Worm (Caenorhabditis elegans): ENCODE measurements around the gene srx-86.
A peak's percentile ranks its signal among the peaks of the same experiment; 100 is the strongest.

srx-86 gene

DNA sequence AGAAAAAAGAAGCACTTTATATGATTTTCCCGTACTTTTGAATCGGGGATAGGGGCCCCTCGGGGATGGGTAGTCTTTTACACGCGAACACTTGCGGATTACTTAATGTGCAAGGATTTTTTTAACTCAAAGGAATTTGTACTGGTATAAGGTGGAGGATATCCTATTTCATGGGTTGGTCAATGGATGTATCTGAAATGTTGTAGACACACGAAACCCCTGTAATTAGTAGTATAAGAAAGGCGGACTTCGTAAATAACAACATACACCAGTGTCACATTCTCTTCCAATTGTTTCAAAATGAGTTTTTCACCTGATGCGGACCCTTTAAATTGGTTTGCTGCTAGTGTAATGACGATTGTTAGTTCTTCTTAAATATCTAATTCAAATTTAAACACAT, 30.7 kb downstream of the srx-86 start, which contains the start of gene srx-80:
Gene srx-80 (plus strand): TSS at position 301 of the 400 bp plus-strand sequence.
- no peak for TF ChIP-seq cog-1 (tag; optimal IDR thresholded peaks at IDR 0.05)
- no peak for TF ChIP-seq ref-1 (GFP tag; conservative IDR thresholded peaks at IDR 0.05)
- no peak for TF ChIP-seq klf-2 (GFP tag; conservative IDR thresholded peaks at IDR 0.05)
- TF ChIP-seq T22C8.4 (GFP tag; IDR thresholded peaks at IDR 0.05), result no peak
- TF ChIP-seq flt-1 (GFP tag; IDR thresholded peaks at IDR 0.05), result no peak
- no peak for TF ChIP-seq ztf-23 (GFP tag; IDR thresholded peaks at IDR 0.05)
- no peak for TF ChIP-seq med-1 (GFP tag; optimal IDR thresholded peaks at IDR 0.05; ENCODE audit: insufficient read depth)
- TF ChIP-seq tab-1 (GFP tag; IDR thresholded peaks at IDR 0.05), result no peak
- no peak for TF ChIP-seq ztf-29 (GFP tag; IDR thresholded peaks at IDR 0.05)

DNA sequence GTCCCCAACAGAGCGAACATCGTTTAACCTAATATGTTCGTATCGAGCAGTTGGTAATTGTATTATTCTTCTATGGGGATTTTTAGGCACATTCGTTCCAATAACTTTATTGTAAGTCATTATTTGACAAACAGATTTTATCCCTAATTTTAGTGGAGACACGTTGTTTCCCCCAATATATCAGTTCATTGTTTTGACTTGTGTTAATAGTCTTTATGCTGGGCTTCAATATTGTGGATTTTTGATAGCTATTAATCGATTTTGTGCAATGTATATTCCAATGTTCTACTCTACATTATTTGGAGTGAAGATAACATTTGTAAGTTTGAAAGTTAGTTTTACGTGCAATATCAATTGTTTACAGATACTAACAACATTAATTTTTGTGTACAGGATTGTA, 31.1 kb downstream of the srx-86 start:
- TF ChIP-seq cog-1 (tag; optimal IDR thresholded peaks at IDR 0.05) (no peak), flt-1 (GFP tag; IDR thresholded peaks at IDR 0.05) (no peak), T22C8.4 (GFP tag; IDR thresholded peaks at IDR 0.05) (no peak), tab-1 (GFP tag; IDR thresholded peaks at IDR 0.05) (no peak), med-1 (GFP tag; optimal IDR thresholded peaks at IDR 0.05; ENCODE audit: insufficient read depth) (no peak), ref-1 (GFP tag; conservative IDR thresholded peaks at IDR 0.05) (no peak), ztf-23 (GFP tag; IDR thresholded peaks at IDR 0.05) (no peak), ztf-29 (GFP tag; IDR thresholded peaks at IDR 0.05) (no peak), klf-2 (GFP tag; conservative IDR thresholded peaks at IDR 0.05) (no peak)

DNA sequence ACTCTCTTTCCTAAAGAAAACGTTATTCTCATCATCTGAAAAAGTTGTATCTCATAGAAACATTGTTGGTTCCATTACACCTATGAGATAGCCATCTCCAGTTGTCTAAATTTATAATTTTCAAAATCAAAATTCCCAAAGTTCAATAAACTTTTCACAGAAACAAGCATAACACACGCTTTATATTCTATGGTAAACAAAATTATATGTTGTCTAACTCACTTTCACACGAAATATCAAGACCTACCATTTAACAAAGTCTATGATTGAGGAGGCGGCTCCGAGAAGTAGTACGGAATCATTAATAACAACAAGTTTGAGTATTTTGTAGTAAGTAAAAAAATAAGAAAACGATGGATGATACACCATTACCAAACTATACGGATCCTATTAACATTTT, 36.1 kb downstream of the srx-86 start, which contains the start of gene srx-84:
Gene srx-84 (plus strand): TSS at position 301 of the 400 bp plus-strand sequence.
- no peak for TF ChIP-seq med-1 (GFP tag; optimal IDR thresholded peaks at IDR 0.05; ENCODE audit: insufficient read depth)
- no peak for TF ChIP-seq cog-1 (tag; optimal IDR thresholded peaks at IDR 0.05)
- TF ChIP-seq ref-1 (GFP tag; conservative IDR thresholded peaks at IDR 0.05), result no peak
- no peak for TF ChIP-seq T22C8.4 (GFP tag; IDR thresholded peaks at IDR 0.05)
- TF ChIP-seq ztf-29 (GFP tag; IDR thresholded peaks at IDR 0.05), result no peak
- no peak for TF ChIP-seq klf-2 (GFP tag; conservative IDR thresholded peaks at IDR 0.05)
- TF ChIP-seq tab-1 (GFP tag; IDR thresholded peaks at IDR 0.05), result no peak
- TF ChIP-seq flt-1 (GFP tag; IDR thresholded peaks at IDR 0.05), result no peak
- no peak for TF ChIP-seq ztf-23 (GFP tag; IDR thresholded peaks at IDR 0.05)

DNA sequence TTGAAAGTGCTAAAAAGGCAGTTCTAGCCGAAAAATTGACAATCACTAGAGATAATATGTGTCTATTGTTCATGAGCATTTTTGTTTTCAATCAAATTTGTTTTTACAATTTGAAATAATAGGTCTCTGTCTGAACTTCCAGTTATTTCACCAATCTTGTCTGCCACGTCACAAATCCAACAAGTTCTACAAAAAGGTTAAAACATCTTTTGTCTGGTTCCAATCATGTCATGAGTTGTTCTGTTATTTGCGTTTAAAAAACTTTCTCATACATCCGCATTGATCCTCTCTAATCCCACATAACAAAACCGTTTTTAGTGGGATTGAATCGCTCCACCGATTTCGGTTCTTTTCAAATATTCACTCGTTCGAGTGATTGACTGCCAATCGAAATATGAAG, 38.1 kb downstream of the srx-86 start, which contains the start of gene F35B12.9:
Gene F35B12.9 (plus strand): TSS at position 372 of the 400 bp plus-strand sequence.
- no peak for TF ChIP-seq ref-1 (GFP tag; conservative IDR thresholded peaks at IDR 0.05)
- TF ChIP-seq T22C8.4 (GFP tag; IDR thresholded peaks at IDR 0.05), result no peak

DNA sequence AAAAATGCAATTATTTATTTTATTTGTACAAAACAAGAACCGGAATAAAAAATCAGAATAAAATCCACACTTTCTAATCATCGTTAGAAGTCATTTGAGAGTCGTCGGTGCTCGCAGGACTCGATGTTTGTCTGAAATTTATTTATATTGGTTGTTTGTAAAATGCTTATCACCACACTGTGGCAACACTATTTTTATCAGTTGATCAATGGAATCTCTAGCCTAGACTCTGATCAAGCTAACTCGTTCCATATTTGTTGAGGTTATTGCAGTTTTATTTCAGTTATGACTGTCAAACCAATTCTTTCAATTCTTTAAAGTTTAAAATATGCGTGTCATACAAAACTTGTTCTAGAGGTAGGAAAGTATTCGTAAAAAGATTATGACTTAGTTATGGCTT, 41.7 kb downstream of the srx-86 start, which contains the start of gene dhs-20:
Gene dhs-20 (minus strand): TSS at position 80 of the 400 bp plus-strand sequence.
- no peak for TF ChIP-seq klf-2 (GFP tag; conservative IDR thresholded peaks at IDR 0.05)
- no peak for TF ChIP-seq T22C8.4 (GFP tag; IDR thresholded peaks at IDR 0.05)
- TF ChIP-seq med-1 (GFP tag; optimal IDR thresholded peaks at IDR 0.05; ENCODE audit: insufficient read depth), result no peak
- no peak for TF ChIP-seq tab-1 (GFP tag; IDR thresholded peaks at IDR 0.05)
- no peak for TF ChIP-seq ref-1 (GFP tag; conservative IDR thresholded peaks at IDR 0.05)
- no peak for TF ChIP-seq cog-1 (tag; optimal IDR thresholded peaks at IDR 0.05)
- no peak for TF ChIP-seq ztf-23 (GFP tag; IDR thresholded peaks at IDR 0.05)
- no peak for TF ChIP-seq ztf-29 (GFP tag; IDR thresholded peaks at IDR 0.05)
- TF ChIP-seq flt-1 (GFP tag; IDR thresholded peaks at IDR 0.05), result no peak

DNA sequence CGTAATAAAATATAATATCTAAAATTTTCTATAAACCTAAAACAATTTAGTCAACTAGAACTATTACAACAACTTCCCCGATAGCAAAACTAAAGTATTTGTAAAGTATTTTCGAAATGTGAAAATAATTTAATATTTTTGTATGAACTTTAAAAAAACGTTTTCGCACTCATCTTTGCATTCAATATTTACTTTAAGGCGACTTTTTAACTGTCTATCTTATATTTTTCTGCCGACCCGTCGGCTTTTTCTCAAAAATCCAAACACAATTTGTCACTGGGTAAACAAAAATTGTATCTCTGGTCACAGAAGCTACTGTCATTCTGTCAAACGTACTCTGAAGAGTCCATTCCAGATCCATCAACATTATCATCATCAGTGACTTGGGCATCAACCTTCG, 42.5 kb downstream of the srx-86 start:
- TF ChIP-seq ref-1 (GFP tag; conservative IDR thresholded peaks at IDR 0.05), result no peak
- TF ChIP-seq ztf-23 (GFP tag; IDR thresholded peaks at IDR 0.05), result no peak
- no peak for TF ChIP-seq ztf-29 (GFP tag; IDR thresholded peaks at IDR 0.05)
- TF ChIP-seq flt-1 (GFP tag; IDR thresholded peaks at IDR 0.05), result no peak
- no peak for TF ChIP-seq med-1 (GFP tag; optimal IDR thresholded peaks at IDR 0.05; ENCODE audit: insufficient read depth)
- no peak for TF ChIP-seq tab-1 (GFP tag; IDR thresholded peaks at IDR 0.05)
- no peak for TF ChIP-seq klf-2 (GFP tag; conservative IDR thresholded peaks at IDR 0.05)
- TF ChIP-seq cog-1 (tag; optimal IDR thresholded peaks at IDR 0.05), result no peak
- TF ChIP-seq T22C8.4 (GFP tag; IDR thresholded peaks at IDR 0.05), result no peak

DNA sequence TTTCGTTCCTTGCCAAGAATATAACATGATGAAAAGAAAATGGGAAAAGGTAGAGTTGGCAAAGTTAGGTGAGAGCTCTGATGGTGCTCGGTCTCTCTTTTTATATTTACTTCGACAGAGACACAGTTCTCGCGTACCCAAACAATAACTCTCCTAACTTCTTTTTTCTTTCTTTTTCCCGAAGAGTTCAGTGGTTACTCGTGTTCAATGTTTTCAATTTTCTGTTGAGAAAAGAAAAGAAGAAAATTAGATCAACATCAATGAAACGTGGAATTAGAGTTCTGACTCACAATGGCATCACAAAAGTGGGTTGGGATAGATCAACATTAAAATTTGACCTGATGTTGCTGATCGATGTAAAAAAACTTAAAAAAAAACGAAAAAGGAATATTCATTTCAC, 43.7 kb downstream of the srx-86 start, which contains the start of gene idpp-16:
Gene idpp-16 (minus strand): TSS at position 101 of the 400 bp plus-strand sequence.
- TF ChIP-seq med-1 (GFP tag; optimal IDR thresholded peaks at IDR 0.05; ENCODE audit: insufficient read depth) (no peak), tab-1 (GFP tag; IDR thresholded peaks at IDR 0.05) (no peak), T22C8.4 (GFP tag; IDR thresholded peaks at IDR 0.05) (no peak), flt-1 (GFP tag; IDR thresholded peaks at IDR 0.05) (no peak), ztf-23 (GFP tag; IDR thresholded peaks at IDR 0.05) (no peak), ref-1 (GFP tag; conservative IDR thresholded peaks at IDR 0.05) (no peak), ztf-29 (GFP tag; IDR thresholded peaks at IDR 0.05) (no peak), klf-2 (GFP tag; conservative IDR thresholded peaks at IDR 0.05) (no peak), cog-1 (tag; optimal IDR thresholded peaks at IDR 0.05) (no peak)

DNA sequence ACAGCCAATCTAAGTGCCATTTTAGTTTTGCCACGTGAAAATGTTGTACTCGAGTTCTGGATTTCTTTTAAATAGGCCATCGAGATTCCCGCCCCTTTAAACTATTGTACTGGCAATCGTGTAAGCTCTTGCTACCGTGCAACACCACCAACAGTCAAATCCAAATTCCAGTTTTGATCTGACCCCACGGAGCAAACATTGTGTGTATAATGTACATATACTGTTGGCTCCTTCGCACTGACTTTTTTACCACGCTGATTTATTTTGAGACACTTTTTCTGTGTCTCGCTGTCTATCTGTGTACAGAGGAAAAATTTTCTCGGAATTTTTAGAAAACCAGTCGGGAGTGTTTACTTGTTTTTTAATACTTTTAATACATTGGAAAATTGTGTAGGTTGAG, 47.3 kb downstream of the srx-86 start, which contains the start of gene piit-1:
Gene piit-1 (minus strand): TSS at position 101 of the 400 bp plus-strand sequence.
- TF ChIP-seq klf-2 (GFP tag; conservative IDR thresholded peaks at IDR 0.05), result no peak

DNA sequence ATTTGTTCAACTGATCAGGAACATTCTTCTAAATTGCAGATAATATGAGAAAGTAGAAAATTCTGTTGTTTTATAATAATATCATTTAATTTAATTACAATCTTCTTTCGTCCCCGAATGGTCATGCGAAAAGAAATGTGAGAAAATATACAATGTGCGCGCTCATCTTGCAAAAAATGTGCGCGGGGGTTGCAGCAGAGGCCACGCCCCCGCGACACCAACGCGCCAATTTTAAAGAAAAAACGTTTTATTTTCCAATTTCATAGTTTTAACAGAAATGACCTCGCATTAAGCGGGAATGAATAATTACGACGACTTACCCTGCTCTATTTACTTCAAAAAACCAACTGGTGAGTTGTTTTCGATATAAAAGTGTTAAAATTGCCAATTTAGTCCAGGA, 47.7 kb downstream of the srx-86 start, which contains the start of gene sas-5:
Gene sas-5 (plus strand): TSS at position 257 of the 400 bp plus-strand sequence.
- TF ChIP-seq ztf-23 (GFP tag; IDR thresholded peaks at IDR 0.05), result peak; percentile 91
- TF ChIP-seq flt-1 (GFP tag; IDR thresholded peaks at IDR 0.05), result peak; percentile 92
- peak; percentile 86 for TF ChIP-seq tab-1 (GFP tag; IDR thresholded peaks at IDR 0.05)
- TF ChIP-seq T22C8.4 (GFP tag; IDR thresholded peaks at IDR 0.05), result peak; percentile 58; the same call in 1 of the 2 replicates
- TF ChIP-seq med-1 (GFP tag; optimal IDR thresholded peaks at IDR 0.05; ENCODE audit: insufficient read depth), result peak; percentile 92
- TF ChIP-seq ztf-29 (GFP tag; IDR thresholded peaks at IDR 0.05), result peak; percentile 60
- peak; percentile 53; the same call in 1 of the 2 replicates for TF ChIP-seq ref-1 (GFP tag; conservative IDR thresholded peaks at IDR 0.05)
- peak; percentile 45 for TF ChIP-seq cog-1 (tag; optimal IDR thresholded peaks at IDR 0.05)
- TF ChIP-seq klf-2 (GFP tag; conservative IDR thresholded peaks at IDR 0.05), result peak; percentile 85

DNA sequence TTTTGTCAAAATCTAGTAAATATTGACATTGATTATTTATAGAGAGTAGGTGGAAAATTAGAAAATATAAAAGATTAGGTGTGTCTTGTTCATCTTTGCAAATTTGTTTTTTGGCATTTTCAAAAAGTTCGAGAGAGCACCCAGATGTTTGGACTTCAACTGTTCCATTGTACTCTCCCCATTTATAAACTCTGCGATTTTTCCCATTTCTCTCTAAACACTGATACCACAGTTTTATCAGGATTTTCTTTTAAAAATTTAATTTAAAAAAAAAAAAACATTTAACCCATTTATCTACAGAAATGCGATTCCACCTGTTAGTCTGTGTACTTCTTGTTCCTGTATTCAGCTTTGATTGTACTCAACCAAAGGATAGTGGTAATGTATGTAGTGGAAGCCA, 50.3 kb downstream of the srx-86 start, which contains the start of gene tag-290:
Gene tag-290 (plus strand): TSS at position 301 of the 400 bp plus-strand sequence.
- no peak for TF ChIP-seq ztf-23 (GFP tag; IDR thresholded peaks at IDR 0.05)
- no peak for TF ChIP-seq ztf-29 (GFP tag; IDR thresholded peaks at IDR 0.05)

Data from whole organism, midembryonic.